Worm (Caenorhabditis elegans) whole organism, young adult: ENCODE results near the gene T27E4.7.

Source experiments
- B0019.2 ChIP-seq: fragments of 200-800 bp; sonication (Bioruptor generic); conservative IDR thresholded peaks from 2 replicates; pipeline ENCODE4 v1.3.6; 2022; ENCODE audit warnings: missing genetic modification reagents, missing genetic modification characterization, missing compliant biosample characterization
- ama-1 ChIP-seq, 3 experiments: fragments of 150-350 bp in 1 of 3; sonication (generic microtip) in 2 of 3; optimal IDR thresholded peaks; 2 replicates each; lab custom pipeline; 2014 to 2018; ENCODE audit warnings: missing biosample characterization in 2 of 3, missing genetic modification characterization in 2 of 3, missing genetic modification reagents in 2 of 3
- die-1 ChIP-seq: sonication (generic microtip); optimal IDR thresholded peaks from 2 replicates; lab custom pipeline; 2016; ENCODE audit warnings: missing genotype, mild to moderate bottlenecking, missing genetic modification characterization, missing compliant biosample characterization
- hsf-1 ChIP-seq: fragments of 200-800 bp; sonication (Bioruptor generic); IDR thresholded peaks from 2 replicates; pipeline ENCODE4 v1.3.6; 2022; ENCODE audit warnings: missing genetic modification reagents, missing genetic modification characterization, missing compliant biosample characterization
- let-526 ChIP-seq: fragments of 200-800 bp; sonication (Bioruptor generic); IDR thresholded peaks from 2 replicates; pipeline ENCODE4 v1.3.6; 2022; ENCODE audit warnings: missing genetic modification reagents, missing genetic modification characterization, missing compliant biosample characterization
- lin-35 ChIP-seq, 3 experiments: fragments of 150-350 bp in 2 of 3; sonication (generic microtip) in 1 of 3; optimal IDR thresholded peaks; 2 replicates each; lab custom pipeline; 2014 to 2018; ENCODE audit warnings: missing biosample characterization in 3 of 3, missing genetic modification characterization in 3 of 3, missing genetic modification reagents in 3 of 3
- nfya-1 ChIP-seq: sonication (generic microtip); optimal IDR thresholded peaks from 2 replicates; lab custom pipeline; 2017; ENCODE audit warnings: antibody characterized with exemption, missing compliant biosample characterization, missing genetic modification characterization, borderline replicate concordance; ENCODE audit not compliant: insufficient read depth
- nfya-2 ChIP-seq: fragments of 200-800 bp; sonication (Bioruptor generic); IDR thresholded peaks from 2 replicates; pipeline ENCODE4 v1.3.6; 2022; ENCODE audit warnings: missing genetic modification reagents, missing genetic modification characterization, missing compliant biosample characterization
- nhr-120 ChIP-seq: fragments of 200-800 bp; sonication (Bioruptor generic); IDR thresholded peaks from 2 replicates; pipeline ENCODE4 v1.3.6; 2022; ENCODE audit warnings: missing genetic modification characterization, missing compliant biosample characterization
- pha-4 ChIP-seq: fragments of 150-350 bp; sonication (generic microtip); optimal IDR thresholded peaks from 2 replicates; lab custom pipeline; 2014; ENCODE audit warnings: missing biosample characterization, missing genetic modification reagents, missing genetic modification characterization
- snpc-1.1 ChIP-seq: sonication (generic microtip); optimal IDR thresholded peaks from 2 replicates; lab custom pipeline; 2017; ENCODE audit warnings: missing genetic modification characterization, mild to moderate bottlenecking, missing compliant biosample characterization, antibody characterized with exemption, moderate library complexity, missing genotype, missing genetic modification reagents; ENCODE audit not compliant: insufficient read depth
- unc-62 ChIP-seq: fragments of 150-350 bp; optimal IDR thresholded peaks from 2 replicates; lab custom pipeline; 2014; ENCODE audit warnings: missing biosample characterization, missing genetic modification reagents, missing genetic modification characterization

DNA sequence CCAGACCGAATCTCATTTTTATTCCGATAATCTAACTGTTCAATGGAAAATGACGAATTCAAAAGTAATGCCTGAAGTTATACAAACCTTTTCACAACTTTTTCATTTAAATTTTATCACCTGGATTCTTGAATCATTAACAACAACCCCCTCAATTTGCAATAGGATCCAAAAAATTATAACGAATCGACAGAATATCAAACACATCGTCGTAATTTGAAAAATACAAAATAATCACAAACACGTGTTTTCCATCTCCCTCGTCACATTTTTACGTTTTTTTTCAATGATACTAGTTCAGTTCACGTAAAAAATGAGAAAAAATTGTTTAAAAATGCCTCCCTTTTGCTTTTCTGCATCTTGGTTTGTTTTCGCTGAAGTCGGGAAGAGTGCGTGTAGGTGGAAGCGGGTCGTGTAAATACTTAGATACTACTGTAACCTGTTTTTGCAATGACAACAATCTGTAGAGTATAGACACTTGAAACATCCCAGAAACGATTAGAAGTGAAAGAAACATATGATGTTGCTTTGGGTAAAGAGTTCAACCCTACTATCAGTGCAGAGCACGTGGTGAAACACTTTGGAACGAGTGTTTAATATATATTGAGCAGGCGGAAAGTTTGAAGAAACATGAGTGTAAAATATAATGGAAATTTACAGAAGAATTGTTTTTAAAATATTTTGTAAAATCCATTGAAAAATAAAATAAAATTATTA lies 2.6 kb downstream of the T27E4.7 start, which contains the start of gene oac-50:
- TF ChIP-seq pha-4 (tag; lab: Kevin White, UChicago) (no peak), nfya-2 (GFP tag; lab: Robert Waterston, UW) (no peak), lin-35 (GFP tag; optimal IDR thresholded peaks at IDR 0.05; lab: Kevin White, UChicago) (no peak), let-526 (GFP tag; lab: Robert Waterston, UW) (no peak), B0019.2 (no peak), nhr-120 (no peak), unc-62 (GFP tag; lab: Kevin White, UChicago) (no peak), die-1 (no peak), snpc-1.1 (tag; lab: Kevin White, UChicago) (no peak), ama-1 (optimal IDR thresholded peaks at IDR 0.05; lab: Kevin White, UChicago) (no peak), ama-1 (GFP tag; optimal IDR thresholded peaks at IDR 0.05; lab: Kevin White, UChicago) (no peak), nfya-1 (no peak), hsf-1 (GFP tag; lab: Robert Waterston, UW) (no peak)
